Worm (Caenorhabditis elegans) whole organism, L3 larva: ENCODE results near the gene bir-1.

Source experiments
- ZK546.5 ChIP-seq: sonication (generic microtip); optimal IDR thresholded peaks from 2 replicates; lab custom pipeline; 2017; ENCODE audit warnings: missing biosample characterization, missing genetic modification characterization
- ama-1 ChIP-seq: fragments of 150-350 bp; optimal IDR thresholded peaks from 2 replicates; lab custom pipeline; 2018
- fkh-2 ChIP-seq: fragments of 150-350 bp; optimal IDR thresholded peaks from 2 replicates; lab custom pipeline; 2014; ENCODE audit warnings: missing biosample characterization, missing genetic modification reagents, missing genetic modification characterization
- fos-1 ChIP-seq: fragments of 150-350 bp; optimal IDR thresholded peaks from 2 replicates; lab custom pipeline; 2014; ENCODE audit warnings: missing biosample characterization, missing genetic modification characterization
- jun-1 ChIP-seq: fragments of 150-350 bp; optimal IDR thresholded peaks from 2 replicates; lab custom pipeline; 2014; ENCODE audit warnings: missing biosample characterization, missing genetic modification reagents, missing genetic modification characterization
- nfya-1 ChIP-seq: sonication (generic microtip); optimal IDR thresholded peaks from 2 replicates; lab custom pipeline; 2017; ENCODE audit warnings: missing genetic modification characterization, mild to moderate bottlenecking, missing compliant biosample characterization, antibody characterized with exemption, moderate library complexity; ENCODE audit not compliant: insufficient read depth
- nhr-11 ChIP-seq: fragments of 150-350 bp; optimal IDR thresholded peaks from 2 replicates; lab custom pipeline; 2014; ENCODE audit warnings: missing biosample characterization, missing genetic modification characterization
- nhr-77 ChIP-seq: fragments of 150-350 bp; optimal IDR thresholded peaks from 2 replicates; lab custom pipeline; 2014; ENCODE audit warnings: missing biosample characterization, missing genetic modification characterization
- skn-1 ChIP-seq: fragments of 150-350 bp; optimal IDR thresholded peaks from 2 replicates; lab custom pipeline; 2014; ENCODE audit warnings: missing biosample characterization, missing genetic modification characterization
- ztf-11 ChIP-seq: fragments of 150-350 bp; optimal IDR thresholded peaks from 2 replicates; lab custom pipeline; 2014; ENCODE audit warnings: missing biosample characterization, missing genetic modification characterization
- ztf-4 ChIP-seq: fragments of 150-350 bp; optimal IDR thresholded peaks from 2 replicates; lab custom pipeline; 2014; ENCODE audit warnings: missing biosample characterization, missing genetic modification characterization

ce11 chrV:11653095-11653494, 8.8 kb downstream of the bir-1 start:
- no peak for TF ChIP-seq skn-1
- no peak for TF ChIP-seq nhr-11 (tag; lab: Kevin White, UChicago)
- no peak for TF ChIP-seq ZK546.5 (tag; lab: Kevin White, UChicago)
- TF ChIP-seq nhr-77 (tag; lab: Kevin White, UChicago) = no peak
- no peak for TF ChIP-seq ztf-4 (tag; lab: Kevin White, UChicago)
- TF ChIP-seq nfya-1 (tag; lab: Kevin White, UChicago) = no peak
- TF ChIP-seq ztf-11 = no peak
- TF ChIP-seq fos-1 = no peak
- TF ChIP-seq ama-1 = no peak
- TF ChIP-seq jun-1 (tag; lab: Kevin White, UChicago) = no peak
- no peak for TF ChIP-seq fkh-2 (tag; lab: Kevin White, UChicago)
